Worm (Caenorhabditis elegans): ENCODE data around the gene C14C6.5.

DNA sequence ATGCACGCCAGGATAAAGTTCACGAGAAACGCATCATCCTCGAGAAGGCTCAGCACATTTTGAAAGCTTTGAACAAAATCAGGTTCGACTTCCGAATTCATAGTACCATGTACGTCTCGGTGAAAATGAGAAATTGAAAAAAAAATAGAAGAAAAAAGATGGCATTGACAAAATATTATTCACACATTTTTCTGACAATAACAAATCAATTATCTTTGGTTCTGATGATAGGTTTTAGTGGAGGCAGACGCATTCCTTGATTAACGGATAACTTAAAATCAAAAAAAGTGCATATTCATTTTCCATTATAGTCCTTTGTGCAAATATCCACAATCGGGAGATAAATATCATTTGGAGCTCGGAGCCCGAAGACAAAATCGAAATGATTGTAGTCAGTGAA is 14.9 kb upstream of the C14C6.5 start, which contains the start of gene srw-107:
- TF ChIP-seq B0310.2 (tag; optimal IDR thresholded peaks at IDR 0.05): no peak
- TF ChIP-seq flt-1 (GFP tag; IDR thresholded peaks at IDR 0.05): no peak
- no peak for TF ChIP-seq ceh-36 (tag; optimal IDR thresholded peaks at IDR 0.05)
- TF ChIP-seq aly-1 (tag; optimal IDR thresholded peaks at IDR 0.05): no peak
- TF ChIP-seq pes-1 (GFP tag; IDR thresholded peaks at IDR 0.05): no peak
